Worm (Caenorhabditis elegans): ENCODE measurements around the gene W02B8.1.

W02B8.1 gene

ce11 chrII:13903482-13903881, 1.6 kb upstream of the W02B8.1 start (continued):
- peak; percentile 26 for TF ChIP-seq dsc-1 (tag; optimal IDR thresholded peaks at IDR 0.05)
- no peak for TF ChIP-seq unc-86 (tag; optimal IDR thresholded peaks at IDR 0.05)
- no peak for TF ChIP-seq nhr-11 (tag; optimal IDR thresholded peaks at IDR 0.05)
- no peak for TF ChIP-seq nhr-85 (tag)
- no peak for TF ChIP-seq vab-15 (tag; optimal IDR thresholded peaks at IDR 0.05)
- TF ChIP-seq aly-2 (tag; optimal IDR thresholded peaks at IDR 0.05): no peak
- no peak for TF ChIP-seq elt-3 (tag; optimal IDR thresholded peaks at IDR 0.05)
- TF ChIP-seq ama-1 (optimal IDR thresholded peaks at IDR 0.05): no peak
- no peak for TF ChIP-seq grh-1 (GFP tag; IDR thresholded peaks at IDR 0.05)
- TF ChIP-seq jun-1 (tag; optimal IDR thresholded peaks at IDR 0.05): no peak
- TF ChIP-seq lin-13 (GFP tag; optimal IDR thresholded peaks at IDR 0.05): no peak
- TF ChIP-seq hlh-17 (GFP tag; optimal IDR thresholded peaks at IDR 0.05; ENCODE audit: borderline replicate concordance): no peak
- no peak for TF ChIP-seq ceh-8 (GFP tag; optimal IDR thresholded peaks at IDR 0.05)
- TF ChIP-seq pqm-1 (tag; optimal IDR thresholded peaks at IDR 0.05): no peak
- no peak for TF ChIP-seq nhr-76 (tag; optimal IDR thresholded peaks at IDR 0.05)
- no peak for TF ChIP-seq F16B12.6 (tag; optimal IDR thresholded peaks at IDR 0.05)
- no peak for TF ChIP-seq isw-1 (GFP tag; IDR thresholded peaks at IDR 0.05)
- TF ChIP-seq unc-130 (tag; optimal IDR thresholded peaks at IDR 0.05): peak; percentile 31
- no peak for TF ChIP-seq pag-3 (tag; optimal IDR thresholded peaks at IDR 0.05; ENCODE audit: borderline replicate concordance, insufficient read depth)
- TF ChIP-seq snu-23 (GFP tag; optimal IDR thresholded peaks at IDR 0.05): peak; percentile 50
- TF ChIP-seq nhr-84 (tag; optimal IDR thresholded peaks at IDR 0.05): no peak
- peak; percentile 57 for TF ChIP-seq nhr-71 (tag; optimal IDR thresholded peaks at IDR 0.05)
- TF ChIP-seq unc-62 (GFP tag; optimal IDR thresholded peaks at IDR 0.05): no peak
- no peak for TF ChIP-seq mep-1 (tag; optimal IDR thresholded peaks at IDR 0.05)
- TF ChIP-seq mef-2 (tag; optimal IDR thresholded peaks at IDR 0.05): no peak
- no peak; the same call in 1 of the 2 replicates for TF ChIP-seq nhr-19 (GFP tag; conservative IDR thresholded peaks at IDR 0.05)
- TF ChIP-seq nhr-28 (tag; optimal IDR thresholded peaks at IDR 0.05): no peak
- no peak for TF ChIP-seq irx-1 (tag; optimal IDR thresholded peaks at IDR 0.05)
- TF ChIP-seq nhr-90 (tag; optimal IDR thresholded peaks at IDR 0.05; ENCODE audit: poor library complexity): no peak
- no peak for TF ChIP-seq sox-4 (tag; optimal IDR thresholded peaks at IDR 0.05)
- no peak for TF ChIP-seq ceh-63 (GFP tag; optimal IDR thresholded peaks at IDR 0.05)

DNA sequence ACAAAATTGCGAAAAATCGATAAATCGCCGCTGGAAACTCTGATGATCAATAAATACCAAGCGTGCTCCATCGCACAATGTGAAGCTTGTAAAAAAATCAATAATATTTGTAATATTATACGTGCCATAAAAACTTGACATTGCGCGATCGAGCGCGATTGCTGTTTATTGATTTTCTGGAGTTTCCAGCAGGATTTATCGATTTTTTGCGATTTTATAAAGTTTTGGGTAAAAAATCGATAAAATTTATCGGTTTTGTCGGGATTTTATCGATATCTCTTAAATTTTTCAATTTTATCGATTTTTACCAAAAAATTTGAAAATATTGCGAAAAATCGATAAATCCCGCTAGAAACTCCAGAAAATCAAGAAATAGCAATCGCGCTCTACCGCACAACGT, 2.1 kb downstream of the W02B8.1 start:
- no peak for TF ChIP-seq unc-30 (tag; optimal IDR thresholded peaks at IDR 0.05)
- no peak for TF ChIP-seq lir-3 (tag; optimal IDR thresholded peaks at IDR 0.05; ENCODE audit: poor library complexity)
- TF ChIP-seq ceh-90 (tag; optimal IDR thresholded peaks at IDR 0.05): no peak
- no peak for TF ChIP-seq C16A3.4 (tag; optimal IDR thresholded peaks at IDR 0.05)
- TF ChIP-seq nhr-47 (tag; optimal IDR thresholded peaks at IDR 0.05): no peak
- no peak for TF ChIP-seq pag-3 (tag; optimal IDR thresholded peaks at IDR 0.05; ENCODE audit: borderline replicate concordance, insufficient read depth)
- TF ChIP-seq sptf-1 (tag; optimal IDR thresholded peaks at IDR 0.05): no peak
- TF ChIP-seq nhr-28 (tag; optimal IDR thresholded peaks at IDR 0.05): no peak
- no peak for TF ChIP-seq ceh-8 (GFP tag; optimal IDR thresholded peaks at IDR 0.05)
- TF ChIP-seq nhr-90 (tag; optimal IDR thresholded peaks at IDR 0.05; ENCODE audit: poor library complexity): no peak

- TF ChIP-seq ets-5 (GFP tag; IDR thresholded peaks at IDR 0.05) (no peak), ztf-11 (tag; optimal IDR thresholded peaks at IDR 0.05) (no peak), ceh-8 (GFP tag; optimal IDR thresholded peaks at IDR 0.05) (peak; percentile 40), fkh-8 (tag; optimal IDR thresholded peaks at IDR 0.05) (no peak)
These were observed 5.6 kb downstream of the W02B8.1 start for ce11 chrII:13896279-13896774.

Data from whole organism, L1 larva.